Worm (Caenorhabditis elegans) whole organism, early embryonic: ENCODE measurements around the gene nlp-76.

Experiments
- B0310.2 ChIP-seq: sonication (generic microtip); optimal IDR thresholded peaks from 2 replicates; lab custom pipeline; 2016; ENCODE audit warnings: mild to moderate bottlenecking, missing genetic modification characterization, missing compliant biosample characterization
- ama-1 ChIP-seq: fragments of 150-350 bp; optimal IDR thresholded peaks from 2 replicates; lab custom pipeline; 2014
- ceh-13 ChIP-seq: fragments of 200-800 bp; sonication (Bioruptor generic); optimal IDR thresholded peaks from 2 replicates; lab custom pipeline; 2018; ENCODE audit warnings: mild to moderate bottlenecking, missing genetic modification characterization, missing compliant biosample characterization
- ceh-36 ChIP-seq: sonication (generic microtip); optimal IDR thresholded peaks from 2 replicates; lab custom pipeline; 2016; ENCODE audit warnings: missing genetic modification characterization, inconsistent platforms, missing compliant biosample characterization
- ets-7 ChIP-seq: sonication (generic microtip); optimal IDR thresholded peaks from 2 replicates; lab custom pipeline; 2016; ENCODE audit warnings: missing genotype, missing genetic modification characterization, missing compliant biosample characterization
- flt-1 ChIP-seq: fragments of 200-800 bp; sonication (Bioruptor generic); IDR thresholded peaks from 2 replicates; pipeline ENCODE4 v1.3.6; 2022; ENCODE audit warnings: missing genetic modification characterization, missing compliant biosample characterization
- hnd-1 ChIP-seq: sonication (generic microtip); optimal IDR thresholded peaks from 2 replicates; lab custom pipeline; 2016; ENCODE audit warnings: missing genetic modification characterization, missing compliant biosample characterization
- tbx-37 ChIP-seq: fragments of 200-800 bp; sonication (Bioruptor generic); conservative IDR thresholded peaks from 2 replicates; pipeline ENCODE4 v1.3.6; 2022; ENCODE audit warnings: missing genetic modification reagents, missing genetic modification characterization, missing compliant biosample characterization

- no peak for TF ChIP-seq hnd-1 (tag; lab: Kevin White, UChicago)
- no peak for TF ChIP-seq B0310.2 (tag; lab: Kevin White, UChicago)
- TF ChIP-seq tbx-37 (GFP tag; lab: Robert Waterston, UW), result no peak
- no peak for TF ChIP-seq ama-1 (lab: Kevin White, UChicago)
- no peak for TF ChIP-seq ceh-36
- no peak for TF ChIP-seq flt-1 (GFP tag; lab: Robert Waterston, UW)
- TF ChIP-seq ets-7, result no peak
- TF ChIP-seq ceh-13 (GFP tag; lab: Kevin White, UChicago), result no peak
Measured at ce11 chrX:12633862-12634404, 29.8 kb downstream of the nlp-76 start, which contains the start of gene ivns-1.
